Worm (Caenorhabditis elegans) whole organism, mixed stage, embryonic: Measurements from ENCODE around the gene frpr-2.

ENCODE experiments used
- blmp-1 ChIP-seq: fragments of 150-350 bp; optimal IDR thresholded peaks from 2 replicates; lab custom pipeline; 2014; ENCODE audit warnings: missing biosample characterization, missing genetic modification characterization
- ceh-43 ChIP-seq: fragments of 200-800 bp; sonication (Bioruptor generic); optimal IDR thresholded peaks from 2 replicates; lab custom pipeline; 2018; ENCODE audit warnings: mild to moderate bottlenecking, missing genetic modification characterization, moderate library complexity, missing compliant biosample characterization
- elt-1 ChIP-seq: sonication (generic microtip); optimal IDR thresholded peaks from 2 replicates; lab custom pipeline; 2017; ENCODE audit warnings: missing genetic modification characterization, mild to moderate bottlenecking, missing compliant biosample characterization, antibody characterized with exemption, moderate library complexity, borderline replicate concordance; ENCODE audit not compliant: insufficient read depth
- flh-1 ChIP-seq: fragments of 200-800 bp; sonication (Bioruptor generic); optimal IDR thresholded peaks from 2 replicates; lab custom pipeline; 2018; ENCODE audit warnings: mild to moderate bottlenecking, missing genetic modification characterization, moderate library complexity, missing compliant biosample characterization
- lsy-2 ChIP-seq: fragments of 150-350 bp; optimal IDR thresholded peaks from 2 replicates; lab custom pipeline; 2014; ENCODE audit warnings: missing biosample characterization, missing genetic modification characterization
- mls-2 ChIP-seq: sonication (generic microtip); optimal IDR thresholded peaks from 2 replicates; lab custom pipeline; 2016; ENCODE audit warnings: mild to moderate bottlenecking, missing genetic modification characterization, moderate library complexity, missing compliant biosample characterization
- nhr-12 ChIP-seq: fragments of 150-350 bp; optimal IDR thresholded peaks from 2 replicates; lab custom pipeline; 2014; ENCODE audit warnings: missing biosample characterization, missing genetic modification characterization
- nhr-28 ChIP-seq: fragments of 150-350 bp; optimal IDR thresholded peaks from 2 replicates; lab custom pipeline; 2014; ENCODE audit warnings: missing biosample characterization, missing genetic modification characterization
- nhr-76 ChIP-seq: sonication (generic microtip); optimal IDR thresholded peaks from 2 replicates; lab custom pipeline; 2017; ENCODE audit warnings: missing biosample characterization, missing genetic modification characterization
- pha-4 ChIP-seq: fragments of 150-350 bp; optimal IDR thresholded peaks from 2 replicates; lab custom pipeline; 2018; ENCODE audit warnings: missing biosample characterization, missing genetic modification reagents, missing genetic modification characterization
- unc-39 ChIP-seq: fragments of 150-350 bp; optimal IDR thresholded peaks from 2 replicates; lab custom pipeline; 2014; ENCODE audit warnings: missing biosample characterization, missing genetic modification characterization
- unc-62 ChIP-seq: fragments of 150-350 bp; optimal IDR thresholded peaks from 2 replicates; lab custom pipeline; 2014; ENCODE audit warnings: missing biosample characterization, missing genetic modification reagents, missing genetic modification characterization
- zip-8 ChIP-seq: fragments of 150-350 bp; optimal IDR thresholded peaks from 2 replicates; lab custom pipeline; 2014; ENCODE audit warnings: missing biosample characterization, missing genetic modification characterization
- ztf-11 ChIP-seq: fragments of 150-350 bp; optimal IDR thresholded peaks from 2 replicates; lab custom pipeline; 2014; ENCODE audit warnings: missing biosample characterization, missing genetic modification characterization

ce11 chrX:12916418-12916817 lies 48.8 kb upstream of the frpr-2 start:
- TF ChIP-seq mls-2, result no peak
- TF ChIP-seq pha-4 (tag; lab: Kevin White, UChicago), result no peak
- no peak for TF ChIP-seq ceh-43 (GFP tag; lab: Kevin White, UChicago)
- TF ChIP-seq unc-62 (GFP tag; lab: Kevin White, UChicago), result no peak
- no peak for TF ChIP-seq ztf-11 (tag; lab: Kevin White, UChicago)
- TF ChIP-seq elt-1 (tag; lab: Kevin White, UChicago), result no peak
- TF ChIP-seq blmp-1 (tag; lab: Kevin White, UChicago), result no peak
- TF ChIP-seq nhr-76 (tag; lab: Kevin White, UChicago), result no peak
- TF ChIP-seq unc-39, result no peak
- TF ChIP-seq lsy-2 (tag; lab: Kevin White, UChicago), result no peak
- no peak for TF ChIP-seq nhr-12
- no peak for TF ChIP-seq nhr-28 (tag; lab: Kevin White, UChicago)
- no peak for TF ChIP-seq flh-1 (GFP tag; lab: Kevin White, UChicago)
- no peak for TF ChIP-seq zip-8
